Worm (Caenorhabditis elegans) whole organism, L4 larva: ENCODE data around the gene aff-1.

Experiments used
- F10B5.3 ChIP-seq: sonication (generic microtip); optimal IDR thresholded peaks from 2 replicates; lab custom pipeline; 2016; ENCODE audit warnings: mild to moderate bottlenecking, missing genetic modification characterization, missing compliant biosample characterization
- F37D6.2 ChIP-seq: sonication (generic microtip); optimal IDR thresholded peaks from 2 replicates; lab custom pipeline; 2016; ENCODE audit warnings: mild to moderate bottlenecking, missing genetic modification characterization, missing compliant biosample characterization
- T26A8.4 ChIP-seq: fragments of 200-800 bp; sonication (Bioruptor generic); IDR thresholded peaks from 2 replicates; pipeline ENCODE4 v1.3.6; 2022; ENCODE audit warnings: missing genetic modification characterization, missing compliant biosample characterization
- Y48G9A.11 ChIP-seq: fragments of 200-800 bp; sonication (Bioruptor generic); IDR thresholded peaks from 2 replicates; pipeline ENCODE4 v1.3.6; 2022; ENCODE audit warnings: missing genetic modification reagents, missing genetic modification characterization, missing compliant biosample characterization
- Y5F2A.4 ChIP-seq: fragments of 200-800 bp; sonication (Bioruptor generic); optimal IDR thresholded peaks from 2 replicates; lab custom pipeline; 2018; ENCODE audit warnings: mild to moderate bottlenecking, missing genetic modification characterization, missing compliant biosample characterization
- ZK337.2 ChIP-seq: fragments of 200-800 bp; sonication (Bioruptor generic); IDR thresholded peaks from 2 replicates; pipeline ENCODE4 v1.3.6; 2022; ENCODE audit warnings: missing genetic modification reagents, missing genetic modification characterization, missing compliant biosample characterization
- ZK546.5 ChIP-seq, 2 experiments: sonication (generic microtip); optimal IDR thresholded peaks; 2 replicates each; lab custom pipeline; 2017; ENCODE audit warnings: missing biosample characterization in 2 of 2, missing genetic modification characterization in 2 of 2
- aly-2 ChIP-seq: sonication (generic microtip); optimal IDR thresholded peaks from 2 replicates; lab custom pipeline; 2018; ENCODE audit warnings: missing biosample characterization, missing genetic modification characterization
- attf-4 ChIP-seq: sonication (generic microtip); optimal IDR thresholded peaks from 3 replicates; lab custom pipeline; 2017; ENCODE audit warnings: missing biosample characterization, missing genetic modification characterization
- ceh-20 ChIP-seq: fragments of 200-800 bp; sonication (Bioruptor generic); IDR thresholded peaks from 2 replicates; pipeline ENCODE4 v1.3.6; 2022; ENCODE audit warnings: missing genetic modification reagents, missing genetic modification characterization, missing compliant biosample characterization
- ceh-44 ChIP-seq: fragments of 200-800 bp; sonication (Bioruptor generic); IDR thresholded peaks from 2 replicates; pipeline ENCODE4 v1.3.6; 2022; ENCODE audit warnings: missing genetic modification reagents, missing genetic modification characterization, missing compliant biosample characterization
- ceh-82 ChIP-seq: sonication (generic microtip); optimal IDR thresholded peaks from 2 replicates; lab custom pipeline; 2017; ENCODE audit warnings: missing biosample characterization, missing genetic modification characterization
- cey-2 ChIP-seq: sonication (generic microtip); optimal IDR thresholded peaks from 3 replicates; lab custom pipeline; 2017; ENCODE audit warnings: missing genetic modification characterization, mild to moderate bottlenecking, missing compliant biosample characterization, antibody characterized with exemption, borderline replicate concordance; ENCODE audit not compliant: insufficient read depth
- ctbp-1 ChIP-seq: fragments of 200-800 bp; sonication (Bioruptor generic); IDR thresholded peaks from 2 replicates; pipeline ENCODE4 v1.3.6; 2022; ENCODE audit warnings: missing genetic modification reagents, missing genetic modification characterization, missing compliant biosample characterization
- daf-12 ChIP-seq: fragments of 150-350 bp; optimal IDR thresholded peaks from 2 replicates; lab custom pipeline; 2014; ENCODE audit warnings: missing biosample characterization, missing genetic modification reagents, missing genetic modification characterization
- daf-8 ChIP-seq: fragments of 200-800 bp; sonication (Bioruptor generic); IDR thresholded peaks from 2 replicates; pipeline ENCODE4 v1.3.6; 2022; ENCODE audit warnings: missing genetic modification characterization, missing compliant biosample characterization
- dmd-6 ChIP-seq: fragments of 200-800 bp; sonication (Bioruptor generic); IDR thresholded peaks from 2 replicates; pipeline ENCODE4 v1.3.6; 2022; ENCODE audit warnings: missing genetic modification reagents, missing genetic modification characterization, missing compliant biosample characterization
- dpl-1 ChIP-seq: fragments of 150-350 bp; optimal IDR thresholded peaks from 2 replicates; lab custom pipeline; 2014; ENCODE audit warnings: missing biosample characterization, missing genetic modification reagents, missing genetic modification characterization
- egl-43 ChIP-seq: fragments of 200-800 bp; sonication (Bioruptor generic); IDR thresholded peaks from 2 replicates; pipeline ENCODE4 v1.3.6; 2022; ENCODE audit warnings: missing genetic modification reagents, missing genetic modification characterization, missing compliant biosample characterization
- fkh-10 ChIP-seq: fragments of 150-350 bp; optimal IDR thresholded peaks from 2 replicates; lab custom pipeline; 2014; ENCODE audit warnings: missing biosample characterization, missing genetic modification reagents, missing genetic modification characterization
- hif-1 ChIP-seq, 2 experiments: sonication (generic microtip); optimal IDR thresholded peaks; 2 replicates each; lab custom pipeline; 2016 to 2017; ENCODE audit warnings: missing compliant biosample characterization in 2 of 2, missing genetic modification characterization in 2 of 2, missing genetic modification reagents in 2 of 2, missing genotype in 2 of 2, mild to moderate bottlenecking in 1 of 2
- hlh-11 ChIP-seq: fragments of 200-800 bp; sonication (Bioruptor generic); optimal IDR thresholded peaks from 2 replicates; lab custom pipeline; 2018; ENCODE audit warnings: mild to moderate bottlenecking, missing genetic modification characterization, missing compliant biosample characterization
- hlh-30 ChIP-seq: sonication (generic microtip); optimal IDR thresholded peaks from 2 replicates; lab custom pipeline; 2017; ENCODE audit warnings: antibody characterized with exemption, mild to moderate bottlenecking, missing genetic modification characterization, missing compliant biosample characterization; ENCODE audit not compliant: insufficient read depth
- hmg-1.1 ChIP-seq: fragments of 200-800 bp; sonication (Bioruptor generic); IDR thresholded peaks from 2 replicates; pipeline ENCODE4 v1.3.6; 2022; ENCODE audit warnings: missing genetic modification reagents, missing genetic modification characterization, missing compliant biosample characterization
- lim-7 ChIP-seq: fragments of 200-800 bp; sonication (Bioruptor generic); IDR thresholded peaks from 2 replicates; pipeline ENCODE4 v1.3.6; 2022; ENCODE audit warnings: missing genetic modification characterization, missing compliant biosample characterization
- lin-1 ChIP-seq: fragments of 200-800 bp; sonication (Bioruptor generic); IDR thresholded peaks from 2 replicates; pipeline ENCODE4 v1.3.6; 2022; ENCODE audit warnings: missing genetic modification reagents, missing genetic modification characterization, missing compliant biosample characterization
- lin-29 ChIP-seq: fragments of 200-800 bp; sonication (Bioruptor generic); IDR thresholded peaks from 2 replicates; pipeline ENCODE4 v1.3.6; 2022; ENCODE audit warnings: missing genetic modification reagents, missing genetic modification characterization, missing compliant biosample characterization
- lin-39 ChIP-seq: fragments of 150-350 bp; optimal IDR thresholded peaks from 2 replicates; lab custom pipeline; 2014; ENCODE audit warnings: missing biosample characterization, missing genetic modification reagents, missing genetic modification characterization
- lsy-2 ChIP-seq, 2 experiments: fragments of 150-350 bp in 1 of 2; sonication (generic microtip) in 1 of 2; optimal IDR thresholded peaks; 2 replicates each; lab custom pipeline; 2014 to 2017; ENCODE audit warnings: missing biosample characterization in 2 of 2, missing genetic modification characterization in 2 of 2
- mdt-29 ChIP-seq: fragments of 200-800 bp; sonication (Bioruptor generic); IDR thresholded peaks from 2 replicates; pipeline ENCODE4 v1.3.6; 2022; ENCODE audit warnings: missing genetic modification reagents, missing genetic modification characterization, missing compliant biosample characterization
- mep-1 ChIP-seq: fragments of 150-350 bp; sonication (generic microtip); optimal IDR thresholded peaks from 3 replicates; lab custom pipeline; 2014; ENCODE audit warnings: missing biosample characterization, missing genetic modification characterization
- mxl-2 ChIP-seq: fragments of 200-800 bp; sonication (Bioruptor generic); conservative IDR thresholded peaks from 2 replicates; pipeline ENCODE4 v1.3.6; 2022; ENCODE audit warnings: missing genetic modification reagents, missing genetic modification characterization, missing compliant biosample characterization
- mxl-3 ChIP-seq: fragments of 200-800 bp; sonication (Bioruptor generic); optimal IDR thresholded peaks from 2 replicates; lab custom pipeline; 2018; ENCODE audit warnings: mild to moderate bottlenecking, missing genetic modification characterization, missing compliant biosample characterization
- nhr-102 ChIP-seq: sonication (generic microtip); optimal IDR thresholded peaks from 2 replicates; lab custom pipeline; 2016; ENCODE audit warnings: mild to moderate bottlenecking, missing genetic modification characterization, moderate library complexity, missing compliant biosample characterization
- nhr-11 ChIP-seq: fragments of 150-350 bp; optimal IDR thresholded peaks from 2 replicates; lab custom pipeline; 2014; ENCODE audit warnings: missing biosample characterization, missing genetic modification characterization
- nhr-25 ChIP-seq: sonication (generic microtip); optimal IDR thresholded peaks from 2 replicates; lab custom pipeline; 2017; ENCODE audit warnings: missing genetic modification characterization, mild to moderate bottlenecking, missing compliant biosample characterization, antibody characterized with exemption, moderate library complexity, borderline replicate concordance; ENCODE audit not compliant: insufficient read depth
- nhr-41 ChIP-seq: fragments of 200-800 bp; sonication (Bioruptor generic); IDR thresholded peaks from 2 replicates; pipeline ENCODE4 v1.3.6; 2022; ENCODE audit warnings: missing genetic modification reagents, missing genetic modification characterization, missing compliant biosample characterization
- pqm-1 ChIP-seq: sonication (generic microtip); optimal IDR thresholded peaks from 2 replicates; lab custom pipeline; 2017; ENCODE audit warnings: missing biosample characterization, missing genetic modification characterization
- rbr-2 ChIP-seq: sonication (generic microtip); optimal IDR thresholded peaks from 2 replicates; lab custom pipeline; 2016; ENCODE audit warnings: missing genotype, missing genetic modification characterization, missing compliant biosample characterization
- sdz-12 ChIP-seq: fragments of 200-800 bp; sonication (Bioruptor generic); optimal IDR thresholded peaks from 2 replicates; lab custom pipeline; 2018; ENCODE audit warnings: mild to moderate bottlenecking, missing genetic modification characterization, missing compliant biosample characterization
- skn-1 ChIP-seq: fragments of 150-350 bp; optimal IDR thresholded peaks from 2 replicates; lab custom pipeline; 2014; ENCODE audit warnings: missing biosample characterization, missing genetic modification characterization
- snpc-4 ChIP-seq: fragments of 150-350 bp; optimal IDR thresholded peaks from 2 replicates; lab custom pipeline; 2014; ENCODE audit warnings: missing biosample characterization, missing genetic modification characterization
- spr-1 ChIP-seq: sonication (generic microtip); optimal IDR thresholded peaks from 2 replicates; lab custom pipeline; 2016; ENCODE audit warnings: mild to moderate bottlenecking, missing genetic modification characterization, missing compliant biosample characterization
- spr-3 ChIP-seq: fragments of 200-800 bp; sonication (Bioruptor generic); optimal IDR thresholded peaks from 2 replicates; lab custom pipeline; 2018; ENCODE audit warnings: mild to moderate bottlenecking, missing genetic modification characterization, missing compliant biosample characterization
- unc-130 ChIP-seq: sonication (generic microtip); optimal IDR thresholded peaks from 2 replicates; lab custom pipeline; 2016; ENCODE audit warnings: missing genetic modification reagents, missing genetic modification characterization, missing compliant biosample characterization
- unc-39 ChIP-seq: sonication (generic microtip); optimal IDR thresholded peaks from 2 replicates; lab custom pipeline; 2017; ENCODE audit warnings: missing biosample characterization, missing genetic modification characterization
- unc-62 ChIP-seq, 3 experiments: fragments of 150-350 bp in 1 of 3; sonication (generic microtip); optimal IDR thresholded peaks in 2 of 3; peaks in 1 of 3; 1 replicate in 1 of 3; 2 replicates in 2 of 3; lab custom pipeline; 2014 to 2017; ENCODE audit warnings: missing biosample characterization in 3 of 3, missing genetic modification characterization in 3 of 3, missing genetic modification reagents in 3 of 3, missing genotype in 1 of 3
- vab-7 ChIP-seq: fragments of 200-800 bp; sonication (Bioruptor generic); IDR thresholded peaks from 2 replicates; pipeline ENCODE4 v1.3.6; 2022; ENCODE audit warnings: missing genetic modification reagents, missing genetic modification characterization, missing compliant biosample characterization
- zfp-2 ChIP-seq: sonication (generic microtip); optimal IDR thresholded peaks from 2 replicates; lab custom pipeline; 2016; ENCODE audit warnings: mild to moderate bottlenecking, missing genetic modification characterization, missing compliant biosample characterization
- zfp-3 ChIP-seq: fragments of 200-800 bp; sonication (Bioruptor generic); conservative IDR thresholded peaks from 2 replicates; pipeline ENCODE4 v1.3.6; 2022; ENCODE audit warnings: missing genetic modification reagents, missing genetic modification characterization, missing compliant biosample characterization
- ztf-7 ChIP-seq: fragments of 150-350 bp; optimal IDR thresholded peaks from 2 replicates; lab custom pipeline; 2014; ENCODE audit warnings: missing biosample characterization, missing genetic modification characterization

The aff-1 gene

ce11 chrII:6891176-6891575 is 27.6 kb upstream of the aff-1 start (continued):
- no peak for TF ChIP-seq snpc-4 (tag; lab: Kevin White, UChicago)
- peak; percentile 74 for TF ChIP-seq egl-43 (GFP tag; lab: Robert Waterston, UW)
- TF ChIP-seq ceh-20 = peak; percentile 51; the same call in 1 of the 2 replicates
- peak; percentile 51 for TF ChIP-seq spr-3 (GFP tag; lab: Kevin White, UChicago)
- peak; percentile 40 for TF ChIP-seq dpl-1 (GFP tag; lab: Kevin White, UChicago)
- TF ChIP-seq nhr-102 (tag; lab: Kevin White, UChicago) = peak; percentile 69
- TF ChIP-seq spr-1 (tag; lab: Kevin White, UChicago) = no peak
- TF ChIP-seq mdt-29 (GFP tag; lab: Robert Waterston, UW) = no peak
- TF ChIP-seq zfp-3 (GFP tag; lab: Robert Waterston, UW) = no peak
- 0 out of 2 replicates have a peak, but pooled peaks have one; percentile 46 for TF ChIP-seq T26A8.4 (GFP tag; lab: Robert Waterston, UW)
- TF ChIP-seq attf-4 (tag; lab: Kevin White, UChicago) = no peak
- no peak for TF ChIP-seq unc-39 (tag; lab: Kevin White, UChicago)
- TF ChIP-seq ceh-44 (GFP tag; lab: Robert Waterston, UW) = no peak
- TF ChIP-seq lin-29 = no peak
- TF ChIP-seq F10B5.3 (tag; lab: Kevin White, UChicago) = no peak
- TF ChIP-seq sdz-12 (GFP tag; lab: Kevin White, UChicago) = no peak
- peak in 1 of 2 experiments; percentile 54 for TF ChIP-seq lsy-2 (tag; optimal IDR thresholded peaks at IDR 0.05; lab: Kevin White, UChicago)
- peak; percentile 58; the same call in 1 of the 2 replicates for TF ChIP-seq lim-7 (GFP tag; lab: Robert Waterston, UW)
- no peak for TF ChIP-seq fkh-10 (GFP tag; lab: Kevin White, UChicago)
- TF ChIP-seq nhr-41 (GFP tag; lab: Robert Waterston, UW) = no peak
- no peak for TF ChIP-seq daf-12
- TF ChIP-seq nhr-25 = peak; percentile 47
- TF ChIP-seq daf-8 (GFP tag; lab: Robert Waterston, UW) = no peak
- TF ChIP-seq unc-62 (GFP tag; optimal IDR thresholded peaks at IDR 0.05 in 1 of 2; lab: Kevin White, UChicago) = peak in 1 of 2 experiments; percentile 56
- no peak for TF ChIP-seq unc-62 (tag; optimal IDR thresholded peaks at IDR 0.05; lab: Kevin White, UChicago)
- peak; percentile 71 for TF ChIP-seq dmd-6 (GFP tag; lab: Robert Waterston, UW)
- no peak for TF ChIP-seq lin-39
- no peak for TF ChIP-seq Y48G9A.11 (GFP tag; lab: Robert Waterston, UW)
- TF ChIP-seq ceh-82 = no peak
- peak; percentile 88 for TF ChIP-seq mxl-3
- no peak for TF ChIP-seq lin-1 (GFP tag; lab: Robert Waterston, UW)
- no peak for TF ChIP-seq aly-2 (tag; lab: Kevin White, UChicago)
- peak; percentile 66 for TF ChIP-seq hmg-1.1 (GFP tag; lab: Robert Waterston, UW)
- TF ChIP-seq mep-1 (tag; lab: Kevin White, UChicago) = peak; percentile 80
- peak; percentile 84 for TF ChIP-seq nhr-11 (tag; lab: Kevin White, UChicago)
- no peak for TF ChIP-seq unc-130 (GFP tag; lab: Kevin White, UChicago)
- no peak for TF ChIP-seq Y5F2A.4 (GFP tag; lab: Kevin White, UChicago)
- TF ChIP-seq hlh-30 (tag; lab: Kevin White, UChicago) = peak; percentile 92
- TF ChIP-seq ctbp-1 (GFP tag; lab: Robert Waterston, UW) = no peak; the same call in 1 of the 2 replicates
- TF ChIP-seq ZK546.5 (tag; optimal IDR thresholded peaks at IDR 0.05; lab: Kevin White, UChicago) = no peak
- peak; percentile 43 for TF ChIP-seq rbr-2 (tag; lab: Kevin White, UChicago)
- no peak for TF ChIP-seq ZK337.2 (GFP tag; lab: Robert Waterston, UW)
- TF ChIP-seq mxl-2 (GFP tag; lab: Robert Waterston, UW) = no peak
- TF ChIP-seq hlh-11 = peak; percentile 91
- TF ChIP-seq pqm-1 (tag; lab: Kevin White, UChicago) = no peak
- TF ChIP-seq vab-7 (GFP tag; lab: Robert Waterston, UW) = no peak
- TF ChIP-seq cey-2 = no peak
- TF ChIP-seq zfp-2 (tag; lab: Kevin White, UChicago) = no peak
- no peak for TF ChIP-seq ztf-7 (tag; lab: Kevin White, UChicago)
- TF ChIP-seq F37D6.2 (tag; lab: Kevin White, UChicago) = no peak
- TF ChIP-seq hif-1 (tag; optimal IDR thresholded peaks at IDR 0.05; lab: Kevin White, UChicago) = peak; percentile 41 to 98
- no peak for TF ChIP-seq skn-1 (tag; lab: Kevin White, UChicago)
